Worm (Caenorhabditis elegans): ENCODE data around the gene arp-6.

ce11 chrII:8016167-8016566 lies 21.0 kb downstream of the arp-6 start:
- TF ChIP-seq D2030.7 (GFP tag; IDR thresholded peaks at IDR 0.05): no peak
- no peak for TF ChIP-seq lir-1 (GFP tag; conservative IDR thresholded peaks at IDR 0.05)
- no peak for TF ChIP-seq ztf-25 (GFP tag; IDR thresholded peaks at IDR 0.05)
- TF ChIP-seq mcd-1 (GFP tag; IDR thresholded peaks at IDR 0.05): peak; percentile 49
- TF ChIP-seq dpff-1 (tag; optimal IDR thresholded peaks at IDR 0.05): no peak
- TF ChIP-seq snpc-1.3 (tag; optimal IDR thresholded peaks at IDR 0.05; ENCODE audit: insufficient read depth): no peak
- no peak for TF ChIP-seq F37B4.10 (GFP tag; IDR thresholded peaks at IDR 0.05)
